Worm (Caenorhabditis elegans): ENCODE data around the gene ZK1290.11.

- no peak for TF ChIP-seq dao-5 (tag; optimal IDR thresholded peaks at IDR 0.05)
- TF ChIP-seq W03F9.2 (tag; optimal IDR thresholded peaks at IDR 0.05) = no peak
Measured at ce11 chrII:7530944-7531343, 30.4 kb downstream of the ZK1290.11 start, which contains the start of gene wrt-1.
